Worm (Caenorhabditis elegans) whole organism, L4 larva: ENCODE data around the gene srbc-33.

Experiments used
- F44E2.7 ChIP-seq: fragments of 200-800 bp; sonication (Bioruptor generic); IDR thresholded peaks from 2 replicates; pipeline ENCODE4 v2.1.2; 2022; ENCODE audit warnings: missing genetic modification characterization, missing compliant biosample characterization
- F49E8.2 ChIP-seq: sonication (generic microtip); optimal IDR thresholded peaks from 2 replicates; lab custom pipeline; 2016; ENCODE audit warnings: missing compliant biosample characterization, mild to moderate bottlenecking, missing genetic modification characterization, borderline replicate concordance
- Y5F2A.4 ChIP-seq: fragments of 200-800 bp; sonication (Bioruptor generic); optimal IDR thresholded peaks from 2 replicates; lab custom pipeline; 2018; ENCODE audit warnings: mild to moderate bottlenecking, missing genetic modification characterization, missing compliant biosample characterization
- ama-1 ChIP-seq: fragments of 150-350 bp; optimal IDR thresholded peaks from 2 replicates; lab custom pipeline; 2014; ENCODE audit warnings: inconsistent platforms, mixed read lengths
- attf-4 ChIP-seq: sonication (generic microtip); optimal IDR thresholded peaks from 3 replicates; lab custom pipeline; 2017; ENCODE audit warnings: missing biosample characterization, missing genetic modification characterization
- ceh-28 ChIP-seq: fragments of 150-350 bp; optimal IDR thresholded peaks from 2 replicates; lab custom pipeline; 2014; ENCODE audit warnings: missing biosample characterization, missing genetic modification reagents, missing genetic modification characterization
- ceh-32 ChIP-seq: sonication (generic microtip); optimal IDR thresholded peaks from 2 replicates; lab custom pipeline; 2016; ENCODE audit warnings: mild to moderate bottlenecking, missing genetic modification characterization, missing compliant biosample characterization; ENCODE audit not compliant: poor library complexity
- ceh-44 ChIP-seq: fragments of 200-800 bp; sonication (Bioruptor generic); IDR thresholded peaks from 2 replicates; pipeline ENCODE4 v1.3.6; 2022; ENCODE audit warnings: missing genetic modification reagents, missing genetic modification characterization, missing compliant biosample characterization
- ces-1 ChIP-seq: fragments of 150-350 bp; sonication (generic microtip); optimal IDR thresholded peaks from 4 replicates; lab custom pipeline; 2014; ENCODE audit warnings: missing biosample characterization, missing genetic modification reagents, missing genetic modification characterization
- daf-16 ChIP-seq, 3 experiments: sonication (generic microtip); optimal IDR thresholded peaks; 2 replicates each; lab custom pipeline; 2016 to 2017; ENCODE audit warnings: missing genetic modification characterization in 3 of 3, missing genetic modification reagents in 3 of 3, mild to moderate bottlenecking in 2 of 3, missing compliant biosample characterization in 2 of 3, missing biosample characterization in 1 of 3, moderate library complexity in 1 of 3
- daf-8 ChIP-seq: fragments of 200-800 bp; sonication (Bioruptor generic); IDR thresholded peaks from 2 replicates; pipeline ENCODE4 v1.3.6; 2022; ENCODE audit warnings: missing genetic modification characterization, missing compliant biosample characterization
- dmd-8 ChIP-seq: fragments of 200-800 bp; sonication (Bioruptor generic); IDR thresholded peaks from 2 replicates; pipeline ENCODE4 v1.3.6; 2022; ENCODE audit warnings: missing genetic modification characterization, missing compliant biosample characterization
- dpl-1 ChIP-seq: fragments of 150-350 bp; optimal IDR thresholded peaks from 2 replicates; lab custom pipeline; 2014; ENCODE audit warnings: missing biosample characterization, missing genetic modification reagents, missing genetic modification characterization
- fkh-10 ChIP-seq: fragments of 150-350 bp; optimal IDR thresholded peaks from 2 replicates; lab custom pipeline; 2014; ENCODE audit warnings: missing biosample characterization, missing genetic modification reagents, missing genetic modification characterization
- fos-1 ChIP-seq: fragments of 150-350 bp; optimal IDR thresholded peaks from 2 replicates; lab custom pipeline; 2014; ENCODE audit warnings: missing biosample characterization, missing genetic modification characterization
- hlh-11 ChIP-seq: fragments of 200-800 bp; sonication (Bioruptor generic); optimal IDR thresholded peaks from 2 replicates; lab custom pipeline; 2018; ENCODE audit warnings: mild to moderate bottlenecking, missing genetic modification characterization, missing compliant biosample characterization
- hmg-1.1 ChIP-seq: fragments of 200-800 bp; sonication (Bioruptor generic); IDR thresholded peaks from 2 replicates; pipeline ENCODE4 v1.3.6; 2022; ENCODE audit warnings: missing genetic modification reagents, missing genetic modification characterization, missing compliant biosample characterization
- jun-1 ChIP-seq: fragments of 150-350 bp; optimal IDR thresholded peaks from 2 replicates; lab custom pipeline; 2014; ENCODE audit warnings: missing biosample characterization, missing genetic modification reagents, missing genetic modification characterization
- lim-7 ChIP-seq: fragments of 200-800 bp; sonication (Bioruptor generic); IDR thresholded peaks from 2 replicates; pipeline ENCODE4 v1.3.6; 2022; ENCODE audit warnings: missing genetic modification characterization, missing compliant biosample characterization
- lin-29 ChIP-seq: fragments of 200-800 bp; sonication (Bioruptor generic); IDR thresholded peaks from 2 replicates; pipeline ENCODE4 v1.3.6; 2022; ENCODE audit warnings: missing genetic modification reagents, missing genetic modification characterization, missing compliant biosample characterization
- lsy-2 ChIP-seq, 2 experiments: fragments of 150-350 bp in 1 of 2; sonication (generic microtip) in 1 of 2; optimal IDR thresholded peaks; 2 replicates each; lab custom pipeline; 2014 to 2017; ENCODE audit warnings: missing biosample characterization in 2 of 2, missing genetic modification characterization in 2 of 2
- mes-2 ChIP-seq: sonication (generic microtip); optimal IDR thresholded peaks from 2 replicates; lab custom pipeline; 2016; ENCODE audit warnings: missing genotype, mild to moderate bottlenecking, missing genetic modification characterization, missing compliant biosample characterization; ENCODE audit not compliant: poor library complexity, severe bottlenecking
- nhr-102 ChIP-seq: sonication (generic microtip); optimal IDR thresholded peaks from 2 replicates; lab custom pipeline; 2016; ENCODE audit warnings: mild to moderate bottlenecking, missing genetic modification characterization, moderate library complexity, missing compliant biosample characterization
- nhr-11 ChIP-seq: fragments of 150-350 bp; optimal IDR thresholded peaks from 2 replicates; lab custom pipeline; 2014; ENCODE audit warnings: missing biosample characterization, missing genetic modification characterization
- nhr-25 ChIP-seq: sonication (generic microtip); optimal IDR thresholded peaks from 2 replicates; lab custom pipeline; 2017; ENCODE audit warnings: missing genetic modification characterization, mild to moderate bottlenecking, missing compliant biosample characterization, antibody characterized with exemption, moderate library complexity, borderline replicate concordance; ENCODE audit not compliant: insufficient read depth
- nhr-28 ChIP-seq: fragments of 150-350 bp; optimal IDR thresholded peaks from 2 replicates; lab custom pipeline; 2014; ENCODE audit warnings: missing biosample characterization, missing genetic modification characterization
- nhr-41 ChIP-seq: fragments of 200-800 bp; sonication (Bioruptor generic); IDR thresholded peaks from 2 replicates; pipeline ENCODE4 v1.3.6; 2022; ENCODE audit warnings: missing genetic modification reagents, missing genetic modification characterization, missing compliant biosample characterization
- nhr-42 ChIP-seq: fragments of 200-800 bp; sonication (Bioruptor generic); IDR thresholded peaks from 2 replicates; pipeline ENCODE4 v1.3.6; 2022; ENCODE audit warnings: missing genetic modification characterization, missing compliant biosample characterization
- nhr-48 ChIP-seq: sonication (generic microtip); optimal IDR thresholded peaks from 2 replicates; lab custom pipeline; 2016; ENCODE audit warnings: mild to moderate bottlenecking, missing genetic modification characterization, missing compliant biosample characterization
- nhr-76 ChIP-seq: fragments of 150-350 bp; optimal IDR thresholded peaks from 2 replicates; lab custom pipeline; 2014; ENCODE audit warnings: missing biosample characterization, missing genetic modification characterization
- nhr-77 ChIP-seq: fragments of 150-350 bp; optimal IDR thresholded peaks from 2 replicates; lab custom pipeline; 2014; ENCODE audit warnings: missing biosample characterization, missing genetic modification characterization
- pha-4 ChIP-seq, 2 experiments: fragments of 150-350 bp in 1 of 2; fragments of 200-800 bp in 1 of 2; sonication (Bioruptor generic) in 1 of 2; IDR thresholded peaks in 1 of 2; optimal IDR thresholded peaks in 1 of 2; 2 replicates each; pipeline versions ENCODE4 v1.3.6 to Lab custom; 2014 to 2022; ENCODE audit warnings: missing genetic modification characterization in 2 of 2, missing genetic modification reagents in 2 of 2, missing biosample characterization in 1 of 2, missing compliant biosample characterization in 1 of 2
- pqm-1 ChIP-seq: sonication (generic microtip); optimal IDR thresholded peaks from 2 replicates; lab custom pipeline; 2017; ENCODE audit warnings: missing biosample characterization, missing genetic modification characterization
- spr-3 ChIP-seq: fragments of 200-800 bp; sonication (Bioruptor generic); optimal IDR thresholded peaks from 2 replicates; lab custom pipeline; 2018; ENCODE audit warnings: mild to moderate bottlenecking, missing genetic modification characterization, missing compliant biosample characterization
- unc-62 ChIP-seq, 3 experiments: fragments of 150-350 bp in 1 of 3; sonication (generic microtip); optimal IDR thresholded peaks in 2 of 3; peaks in 1 of 3; 1 replicate in 1 of 3; 2 replicates in 2 of 3; lab custom pipeline; 2014 to 2017; ENCODE audit warnings: missing biosample characterization in 3 of 3, missing genetic modification characterization in 3 of 3, missing genetic modification reagents in 3 of 3, missing genotype in 1 of 3
- zfp-3 ChIP-seq: fragments of 200-800 bp; sonication (Bioruptor generic); conservative IDR thresholded peaks from 2 replicates; pipeline ENCODE4 v1.3.6; 2022; ENCODE audit warnings: missing genetic modification reagents, missing genetic modification characterization, missing compliant biosample characterization
- zip-11 ChIP-seq: fragments of 200-800 bp; sonication (Bioruptor generic); IDR thresholded peaks from 2 replicates; pipeline ENCODE4 v1.3.6; 2022; ENCODE audit warnings: missing genetic modification characterization, missing compliant biosample characterization
- zip-2 ChIP-seq: fragments of 150-350 bp; optimal IDR thresholded peaks from 2 replicates; lab custom pipeline; 2014; ENCODE audit warnings: missing biosample characterization, missing genetic modification characterization

Gene srbc-33

ce11 chrV:3477496-3477895, 7.1 kb downstream of the srbc-33 start, which contains the start of gene srbc-31:
TSS of gene srbc-31 (minus strand) at chrV:3477596.
- no peak for TF ChIP-seq ama-1 (lab: Kevin White, UChicago)
- TF ChIP-seq F44E2.7 (GFP tag; lab: Robert Waterston, UW) = no peak
- TF ChIP-seq lsy-2 (tag; optimal IDR thresholded peaks at IDR 0.05; lab: Kevin White, UChicago) = no peak
- TF ChIP-seq daf-8 (GFP tag; lab: Robert Waterston, UW) = no peak
- no peak for TF ChIP-seq hmg-1.1
- no peak for TF ChIP-seq fos-1
- TF ChIP-seq F49E8.2 (tag; lab: Kevin White, UChicago) = no peak
- TF ChIP-seq ces-1 (GFP tag; lab: Kevin White, UChicago) = no peak
- no peak for TF ChIP-seq nhr-25 (tag; lab: Kevin White, UChicago)
- TF ChIP-seq nhr-48 (tag; lab: Kevin White, UChicago) = no peak
- no peak for TF ChIP-seq hlh-11 (tag; lab: Kevin White, UChicago)
- no peak for TF ChIP-seq nhr-28

DNA sequence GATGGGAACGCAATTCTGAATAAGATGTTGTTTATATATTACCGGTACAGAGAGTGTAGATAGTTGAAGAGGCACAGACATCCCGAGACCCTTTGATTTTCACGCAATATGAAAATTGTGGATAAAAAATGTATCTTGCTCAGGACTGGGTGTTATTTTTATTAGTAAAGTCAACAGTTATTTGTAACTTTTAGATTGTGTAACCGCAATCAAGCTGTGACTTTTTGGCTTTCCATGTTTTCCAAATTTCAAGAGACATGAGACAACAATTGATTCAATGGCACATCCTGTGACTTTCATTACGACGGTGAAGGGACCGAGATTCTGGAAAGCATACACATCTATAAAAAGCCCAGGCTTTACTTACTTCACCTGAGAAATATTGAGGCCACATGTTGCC, 8.4 kb downstream of the srbc-33 start:
- TF ChIP-seq pha-4 (GFP tag; IDR thresholded peaks at IDR 0.05; lab: Robert Waterston, UW) (no peak), pha-4 (tag; optimal IDR thresholded peaks at IDR 0.05; lab: Kevin White, UChicago) (no peak), unc-62 (GFP tag; optimal IDR thresholded peaks at IDR 0.05 in 1 of 2; lab: Kevin White, UChicago) (peak in 1 of 2 experiments; percentile 97), unc-62 (tag; optimal IDR thresholded peaks at IDR 0.05; lab: Kevin White, UChicago) (no peak)

- no peak for TF ChIP-seq dpl-1
- TF ChIP-seq ceh-28 (tag; lab: Kevin White, UChicago) = no peak
- TF ChIP-seq jun-1 = no peak
- no peak for TF ChIP-seq spr-3
- TF ChIP-seq zip-2 (tag; lab: Kevin White, UChicago) = no peak
- TF ChIP-seq ceh-32 (tag; lab: Kevin White, UChicago) = no peak
- TF ChIP-seq attf-4 (tag; lab: Kevin White, UChicago) = no peak
- no peak for TF ChIP-seq nhr-41 (GFP tag; lab: Robert Waterston, UW)
- TF ChIP-seq mes-2 (tag; lab: Kevin White, UChicago) = no peak
- no peak for TF ChIP-seq F49E8.2 (tag; lab: Kevin White, UChicago)
- TF ChIP-seq lsy-2 (tag; optimal IDR thresholded peaks at IDR 0.05; lab: Kevin White, UChicago) = no peak
- no peak for TF ChIP-seq daf-8 (GFP tag; lab: Robert Waterston, UW)
Measured at ce11 chrV:3475021-3475420, 9.6 kb downstream of the srbc-33 start, which contains the start of gene oac-2. TSS of gene oac-2 (minus strand) at chrV:3475121.

DNA sequence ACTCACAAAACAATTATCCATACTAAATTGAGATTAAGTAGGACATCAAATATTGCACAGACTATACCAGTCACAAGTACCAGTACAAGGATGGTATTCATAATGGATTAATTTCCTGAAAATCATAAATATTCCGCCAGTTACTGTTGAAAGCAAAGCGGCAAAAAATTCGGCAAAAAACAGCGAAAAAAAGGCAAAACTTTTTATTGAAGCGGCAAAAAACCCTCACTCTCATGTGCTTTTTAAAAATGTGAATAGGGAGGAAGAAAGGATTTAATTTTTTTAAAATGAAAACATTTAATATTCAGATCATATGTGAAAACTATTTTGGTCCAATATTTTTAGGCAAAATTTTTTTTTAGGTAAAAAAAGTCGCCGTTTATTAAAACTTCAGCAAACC, 13.8 kb downstream of the srbc-33 start, which contains the start of gene srbc-29:
Gene srbc-29, minus strand, starts transcription at position 101 of the 400 bp plus-strand sequence.
- no peak for TF ChIP-seq ceh-44 (GFP tag; lab: Robert Waterston, UW)
- no peak for TF ChIP-seq ceh-28 (tag; lab: Kevin White, UChicago)
- TF ChIP-seq zip-11 (GFP tag; lab: Robert Waterston, UW) = no peak
- TF ChIP-seq, all 104 proteins: peak for 0

DNA sequence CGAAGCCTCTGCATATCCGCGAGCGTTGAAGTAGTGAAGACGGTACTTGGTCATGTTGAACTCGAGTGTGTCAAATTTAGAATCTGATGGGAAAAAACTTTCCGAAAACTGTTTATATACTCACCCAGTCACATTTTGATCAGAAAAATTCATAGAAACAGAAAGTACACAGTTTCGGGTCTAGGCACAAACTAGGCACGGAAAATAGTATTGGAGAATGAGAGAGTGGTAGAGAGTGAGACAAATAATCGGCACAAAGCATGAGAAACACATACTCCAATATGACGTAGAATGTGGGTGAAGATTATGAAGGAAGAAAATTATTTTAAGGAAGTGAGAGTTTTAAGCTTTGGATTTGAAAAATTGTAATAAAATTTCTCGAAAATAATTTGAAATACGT, 16.2 kb downstream of the srbc-33 start, which contains the start of gene gst-33:
Gene gst-33, minus strand, starts transcription at position 127 of the 400 bp plus-strand sequence.
- TF ChIP-seq nhr-42 (GFP tag; lab: Robert Waterston, UW) (no peak), ceh-28 (tag; lab: Kevin White, UChicago) (no peak), nhr-11 (tag; lab: Kevin White, UChicago) (no peak), dmd-8 (no peak), lim-7 (GFP tag; lab: Robert Waterston, UW) (no peak), Y5F2A.4 (GFP tag; lab: Kevin White, UChicago) (no peak), lin-29 (GFP tag; lab: Robert Waterston, UW) (no peak), pqm-1 (tag; lab: Kevin White, UChicago) (peak; percentile 50), nhr-77 (tag; lab: Kevin White, UChicago) (peak; percentile 50), unc-62 (GFP tag; optimal IDR thresholded peaks at IDR 0.05 in 1 of 2; lab: Kevin White, UChicago) (no peak), unc-62 (tag; optimal IDR thresholded peaks at IDR 0.05; lab: Kevin White, UChicago) (no peak), daf-16 (GFP tag; optimal IDR thresholded peaks at IDR 0.05; lab: Kevin White, UChicago) (no peak), daf-16 (tag; optimal IDR thresholded peaks at IDR 0.05; lab: Kevin White, UChicago) (peak; percentile 87), zfp-3 (GFP tag; lab: Robert Waterston, UW) (no peak), nhr-102 (tag; lab: Kevin White, UChicago) (peak; percentile 97), ceh-44 (GFP tag; lab: Robert Waterston, UW) (no peak), fkh-10 (GFP tag; lab: Kevin White, UChicago) (no peak), nhr-76 (tag; lab: Kevin White, UChicago) (no peak), nhr-28 (peak; percentile 98)
